Worm (Caenorhabditis elegans) whole organism, L3 larva: ENCODE measurements around the gene npr-42.

Experiments
- ceh-28 ChIP-seq: fragments of 150-350 bp; optimal IDR thresholded peaks from 2 replicates; lab custom pipeline; 2014; ENCODE audit warnings: missing biosample characterization, missing genetic modification reagents, missing genetic modification characterization
- egl-27 ChIP-seq: sonication (generic microtip); optimal IDR thresholded peaks from 4 replicates; lab custom pipeline; 2017; ENCODE audit warnings: missing biosample characterization, missing genetic modification reagents, missing genetic modification characterization
- elt-2 ChIP-seq: sonication (generic microtip); optimal IDR thresholded peaks from 2 replicates; lab custom pipeline; 2016; ENCODE audit warnings: missing genetic modification reagents, mild to moderate bottlenecking, missing genetic modification characterization, missing compliant biosample characterization
- fkh-10 ChIP-seq: sonication (generic microtip); optimal IDR thresholded peaks from 2 replicates; lab custom pipeline; 2017; ENCODE audit warnings: missing biosample characterization, missing genetic modification reagents, missing genetic modification characterization
- fkh-2 ChIP-seq: fragments of 150-350 bp; optimal IDR thresholded peaks from 2 replicates; lab custom pipeline; 2014; ENCODE audit warnings: missing biosample characterization, missing genetic modification reagents, missing genetic modification characterization
- fos-1 ChIP-seq: fragments of 150-350 bp; optimal IDR thresholded peaks from 2 replicates; lab custom pipeline; 2014; ENCODE audit warnings: missing biosample characterization, missing genetic modification characterization
- hmg-11 ChIP-seq: sonication (generic microtip); optimal IDR thresholded peaks from 2 replicates; lab custom pipeline; 2016; ENCODE audit warnings: missing genetic modification characterization, missing compliant biosample characterization
- lin-39 ChIP-seq: fragments of 150-350 bp; optimal IDR thresholded peaks from 2 replicates; lab custom pipeline; 2018; ENCODE audit warnings: missing biosample characterization, missing genetic modification reagents, missing genetic modification characterization
- lsy-12 ChIP-seq: sonication (generic microtip); optimal IDR thresholded peaks from 2 replicates; lab custom pipeline; 2016; ENCODE audit warnings: mild to moderate bottlenecking, missing genetic modification characterization, missing compliant biosample characterization
- mdl-1 ChIP-seq: fragments of 150-350 bp; optimal IDR thresholded peaks from 2 replicates; lab custom pipeline; 2014; ENCODE audit warnings: missing biosample characterization, missing genetic modification characterization
- nfya-1 ChIP-seq: sonication (generic microtip); optimal IDR thresholded peaks from 2 replicates; lab custom pipeline; 2017; ENCODE audit warnings: missing genetic modification characterization, mild to moderate bottlenecking, missing compliant biosample characterization, antibody characterized with exemption, moderate library complexity; ENCODE audit not compliant: insufficient read depth
- nhr-11 ChIP-seq: fragments of 150-350 bp; optimal IDR thresholded peaks from 2 replicates; lab custom pipeline; 2014; ENCODE audit warnings: missing biosample characterization, missing genetic modification characterization
- nhr-12 ChIP-seq: fragments of 150-350 bp; optimal IDR thresholded peaks from 2 replicates; lab custom pipeline; 2014; ENCODE audit warnings: missing biosample characterization, missing genetic modification characterization
- nhr-23 ChIP-seq: fragments of 150-350 bp; optimal IDR thresholded peaks from 2 replicates; lab custom pipeline; 2014; ENCODE audit warnings: missing biosample characterization, missing genetic modification reagents, missing genetic modification characterization
- nhr-25 ChIP-seq: sonication (generic microtip); optimal IDR thresholded peaks from 2 replicates; lab custom pipeline; 2017; ENCODE audit warnings: missing biosample characterization, missing genetic modification characterization
- nhr-28 ChIP-seq: fragments of 150-350 bp; optimal IDR thresholded peaks from 2 replicates; lab custom pipeline; 2014; ENCODE audit warnings: missing biosample characterization, missing genetic modification characterization
- nhr-76 ChIP-seq: fragments of 150-350 bp; sonication (generic microtip); optimal IDR thresholded peaks from 5 replicates; lab custom pipeline; 2014; ENCODE audit warnings: missing biosample characterization, missing genetic modification characterization
- pha-4 ChIP-seq: fragments of 150-350 bp; optimal IDR thresholded peaks from 2 replicates; lab custom pipeline; 2014; ENCODE audit warnings: missing biosample characterization, missing genetic modification reagents, missing genetic modification characterization
- pqm-1 ChIP-seq: fragments of 150-350 bp; optimal IDR thresholded peaks from 2 replicates; lab custom pipeline; 2017; ENCODE audit warnings: missing biosample characterization, missing genetic modification characterization, inconsistent platforms
- sea-2 ChIP-seq: fragments of 150-350 bp; sonication (generic microtip); optimal IDR thresholded peaks from 4 replicates; lab custom pipeline; 2014; ENCODE audit warnings: missing biosample characterization, missing genetic modification reagents, missing genetic modification characterization
- skn-1 ChIP-seq: fragments of 150-350 bp; optimal IDR thresholded peaks from 2 replicates; lab custom pipeline; 2014; ENCODE audit warnings: missing biosample characterization, missing genetic modification characterization
- snpc-4 ChIP-seq: fragments of 150-350 bp; optimal IDR thresholded peaks from 2 replicates; lab custom pipeline; 2014; ENCODE audit warnings: missing biosample characterization, missing genetic modification characterization
- tbx-2 ChIP-seq: sonication (generic microtip); optimal IDR thresholded peaks from 2 replicates; lab custom pipeline; 2016; ENCODE audit warnings: mild to moderate bottlenecking, missing genetic modification characterization, missing compliant biosample characterization
- unc-39 ChIP-seq: sonication (generic microtip); optimal IDR thresholded peaks from 4 replicates; lab custom pipeline; 2017; ENCODE audit warnings: missing biosample characterization, missing genetic modification characterization

The npr-42 gene

ce11 chrII:4320455-4320854 is 44.5 kb downstream of the npr-42 start, which contains the start of gene Y52E8A.2:
TSS of gene Y52E8A.2 (plus strand) at chrII:4320836.
- TF ChIP-seq nhr-25 (no peak), mdl-1 (no peak), nhr-28 (tag; lab: Kevin White, UChicago) (no peak), sea-2 (GFP tag; lab: Kevin White, UChicago) (no peak), fkh-10 (GFP tag; lab: Kevin White, UChicago) (no peak), unc-39 (no peak), nhr-12 (tag; lab: Kevin White, UChicago) (no peak)

- TF ChIP-seq nhr-76 (tag; lab: Kevin White, UChicago) (no peak), tbx-2 (tag; lab: Kevin White, UChicago) (no peak), lsy-12 (tag; lab: Kevin White, UChicago) (no peak), nfya-1 (tag; lab: Kevin White, UChicago) (no peak), lin-39 (tag; lab: Kevin White, UChicago) (no peak)
- TF ChIP-seq, all 47 proteins: peak for 0
Observed at ce11 chrII:4321766-4322165, 45.8 kb downstream of the npr-42 start, which contains the start of gene Y52E8A.1. TSS of gene Y52E8A.1 (plus strand) at chrII:4322066.

- TF ChIP-seq snpc-4 (tag; lab: Kevin White, UChicago) = no peak
- TF ChIP-seq nhr-23 = peak; percentile 9
- TF ChIP-seq tbx-2 (tag; lab: Kevin White, UChicago) = no peak
- TF ChIP-seq nfya-1 (tag; lab: Kevin White, UChicago) = peak; percentile 43
- no peak for TF ChIP-seq mdl-1
- peak; percentile 63 for TF ChIP-seq pha-4 (tag; lab: Kevin White, UChicago)
- TF ChIP-seq elt-2 = no peak
- no peak for TF ChIP-seq pqm-1 (tag; lab: Kevin White, UChicago)
- TF ChIP-seq hmg-11 = peak; percentile 85
Observed at ce11 chrII:4322871-4323270, 46.9 kb downstream of the npr-42 start, which contains the start of gene H20J04.6. TSS of gene H20J04.6 (plus strand) at chrII:4323256.

ce11 chrII:4324061-4324460 is 48.1 kb downstream of the npr-42 start, which contains the start of gene mog-2:
TSS of gene mog-2 (plus strand) at chrII:4324361.
- TF ChIP-seq nhr-11 (tag; lab: Kevin White, UChicago) = no peak
- TF ChIP-seq, all 47 proteins: peak for 0

- TF ChIP-seq nhr-11 (tag; lab: Kevin White, UChicago) = no peak
Observed at ce11 chrII:4326420-4326819, 50.4 kb downstream of the npr-42 start, which contains the start of gene pfd-2. TSS of gene pfd-2 (plus strand) at chrII:4326720.

- TF ChIP-seq pqm-1 (tag; lab: Kevin White, UChicago) = no peak
- no peak for TF ChIP-seq egl-27 (tag; lab: Kevin White, UChicago)
- no peak for TF ChIP-seq skn-1 (tag; lab: Kevin White, UChicago)
- TF ChIP-seq ceh-28 (tag; lab: Kevin White, UChicago) = peak; percentile 10
- TF ChIP-seq fos-1 (tag; lab: Kevin White, UChicago) = no peak
- TF ChIP-seq fkh-2 = no peak
Observed at ce11 chrII:4328716-4329115, 52.7 kb downstream of the npr-42 start, which contains the start of gene H20J04.4. TSS of gene H20J04.4 (plus strand) at chrII:4329016.
